Fruit fly (Drosophila melanogaster): ENCODE results near the gene PolG1.

DNA sequence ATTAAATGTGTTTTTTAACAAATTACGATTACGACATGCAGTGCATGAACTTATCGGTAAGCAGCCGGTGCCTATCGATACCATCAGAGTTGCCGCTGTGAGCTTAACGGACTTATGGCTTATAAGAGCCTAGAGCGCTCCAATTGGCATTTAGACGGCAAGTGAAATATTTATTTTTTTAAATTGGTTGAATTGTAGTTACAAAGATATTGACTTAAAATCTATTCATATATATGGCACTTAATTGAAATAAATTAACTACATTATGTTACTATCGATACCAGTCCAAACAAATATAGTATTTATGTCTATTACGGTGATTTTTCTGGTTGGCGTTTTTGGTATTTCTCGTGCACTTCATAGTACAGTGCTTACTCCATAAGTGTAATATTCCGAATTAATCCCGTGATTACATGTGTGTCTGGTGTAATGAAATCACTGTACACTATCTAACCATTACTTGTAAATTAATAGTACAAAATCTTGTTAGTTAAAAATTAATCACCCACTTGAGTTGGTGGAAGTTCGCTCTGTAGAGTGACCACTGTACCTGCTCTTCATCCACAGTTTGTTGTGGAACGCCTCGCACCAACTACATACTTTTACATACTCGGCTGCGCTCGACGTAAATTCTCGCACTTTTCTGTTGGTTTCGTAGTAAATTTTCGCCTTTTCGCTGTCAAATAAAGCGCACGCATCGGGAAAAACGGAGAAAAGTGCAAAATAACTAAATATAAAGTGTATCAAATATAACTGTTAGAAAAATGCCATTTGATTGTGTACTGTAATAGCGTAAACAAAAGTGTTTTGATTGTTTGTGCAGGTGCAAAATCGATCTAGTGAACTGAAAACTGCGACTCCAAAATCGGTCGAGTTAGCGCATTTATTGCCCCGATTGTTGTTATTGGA lies 7.7 kb upstream of the PolG1 start, which contains the start of the genes mRpS23 and CenG1A:
- TF ChIP-seq EcR (GFP tag; optimal IDR thresholded peaks at IDR 0.05) (no peak), CG8478 (optimal IDR thresholded peaks at IDR 0.05) (no peak), usp (GFP tag; optimal IDR thresholded peaks at IDR 0.05) (no peak)
